Fruit fly (Drosophila melanogaster): Measurements from ENCODE around the gene CG9886.

Gene CG9886

DNA sequence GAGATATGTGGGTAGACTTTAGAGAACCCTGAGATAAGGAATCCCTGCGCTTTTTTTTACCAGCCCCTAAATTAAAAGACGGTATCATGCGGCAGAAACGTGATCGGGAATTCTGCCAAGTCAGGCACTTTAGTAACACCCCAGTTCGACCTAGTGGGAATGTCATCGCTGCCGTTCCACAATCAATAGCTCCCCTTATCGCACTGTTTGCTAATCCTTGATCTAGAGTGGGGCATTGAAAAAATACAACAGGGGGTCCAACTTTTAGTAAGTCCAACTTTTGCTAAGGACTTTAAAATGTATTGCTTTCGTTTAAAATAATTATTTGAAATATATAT, 48.5 kb upstream of the CG9886 start:
- TF ChIP-seq Dif (GFP tag; optimal IDR thresholded peaks at IDR 0.05; ENCODE audit: partially characterized antibody) (no peak), CrebA (GFP tag; optimal IDR thresholded peaks at IDR 0.05; ENCODE audit: borderline replicate concordance) (no peak), Hr83 (GFP tag; optimal IDR thresholded peaks at IDR 0.05; ENCODE audit: poor library complexity, severe bottlenecking) (no peak), dsf (GFP tag; optimal IDR thresholded peaks at IDR 0.05; ENCODE audit: borderline replicate concordance) (no peak), dl (GFP tag; optimal IDR thresholded peaks at IDR 0.05; ENCODE audit: insufficient read depth in 1 of 2, partially characterized antibody in 2 of 2) (no peak), Hnf4 (GFP tag; optimal IDR thresholded peaks at IDR 0.05) (no peak), HLH106 (tag; optimal IDR thresholded peaks at IDR 0.05) (no peak), fru (GFP tag; optimal IDR thresholded peaks at IDR 0.05) (no peak), usp (GFP tag; optimal IDR thresholded peaks at IDR 0.05) (no peak), N (GFP tag; optimal IDR thresholded peaks at IDR 0.05) (no peak), h (GFP tag; optimal IDR thresholded peaks at IDR 0.05) (no peak), foxo (GFP tag; optimal IDR thresholded peaks at IDR 0.05) (no peak), Abd-B (GFP tag; optimal IDR thresholded peaks at IDR 0.05) (no peak), OdsH (GFP tag; optimal IDR thresholded peaks at IDR 0.05) (no peak), psq (GFP tag; optimal IDR thresholded peaks at IDR 0.05) (no peak), dmrt93B (GFP tag; optimal IDR thresholded peaks at IDR 0.05) (no peak), Vsx2 (GFP tag; optimal IDR thresholded peaks at IDR 0.05; ENCODE audit: partially characterized antibody) (no peak), Hr78 (GFP tag; optimal IDR thresholded peaks at IDR 0.05) (no peak), brk (GFP tag; optimal IDR thresholded peaks at IDR 0.05) (no peak), jim (GFP tag; optimal IDR thresholded peaks at IDR 0.05) (no peak)

DNA sequence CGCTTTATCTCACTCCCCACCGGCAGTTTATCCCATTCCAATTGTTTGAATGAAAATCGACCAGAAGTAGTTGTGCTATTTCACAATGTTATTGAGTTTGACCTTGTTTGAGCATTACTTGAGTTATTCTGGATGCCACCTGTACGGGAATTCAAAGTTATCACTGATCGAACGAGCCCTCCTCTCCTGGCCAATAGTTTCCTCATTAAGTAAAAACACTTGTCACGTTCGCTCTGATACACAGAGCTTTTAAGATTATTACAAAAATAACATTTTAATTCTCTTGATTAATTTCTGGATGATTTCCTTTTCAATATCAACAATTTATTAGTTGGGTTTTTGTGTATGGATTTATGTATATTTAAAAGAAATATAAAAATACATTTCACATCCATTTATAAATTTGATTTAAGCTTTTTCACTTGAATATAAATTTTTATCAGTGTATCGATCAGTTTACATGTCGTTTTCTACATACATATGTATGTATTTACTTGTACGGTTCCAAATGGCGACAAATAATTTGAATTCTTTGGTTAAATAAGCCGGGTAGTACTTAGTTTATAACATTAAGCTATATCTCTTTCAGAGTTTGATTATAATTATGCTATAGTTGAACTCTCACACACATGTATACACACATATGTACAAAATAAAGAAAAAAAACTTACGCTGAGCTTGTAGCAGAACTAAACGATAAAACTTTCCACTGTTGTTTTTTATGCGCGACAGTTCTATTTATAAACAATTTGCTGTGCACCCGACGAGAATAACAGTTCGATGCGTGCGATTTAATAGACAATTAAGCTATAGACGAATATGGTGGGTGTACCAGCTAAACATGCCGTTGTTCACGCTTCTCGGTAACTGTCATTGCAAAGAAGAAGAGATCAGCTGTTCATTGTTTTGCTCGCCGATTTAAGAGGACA, 46.5 kb upstream of the CG9886 start, which contains the start of the genes CG3609 and CG15390:
Gene CG3609 (minus strand): TSS at position 810 of the 929 bp plus-strand sequence.
Gene CG15390 (plus strand): TSS at position 896 of the 929 bp plus-strand sequence.
- TF ChIP-seq h (GFP tag; optimal IDR thresholded peaks at IDR 0.05) (peak; percentile 91), Mio (GFP tag; optimal IDR thresholded peaks at IDR 0.05) (peak; percentile 62), Jra (GFP tag; optimal IDR thresholded peaks at IDR 0.05) (peak; percentile 88), ey (GFP tag; optimal IDR thresholded peaks at IDR 0.05) (peak; percentile 89), fru (GFP tag; optimal IDR thresholded peaks at IDR 0.05) (peak; percentile 84), CG9705 (GFP tag; optimal IDR thresholded peaks at IDR 0.05) (peak; percentile 49), Hr83 (GFP tag; optimal IDR thresholded peaks at IDR 0.05; ENCODE audit: poor library complexity, severe bottlenecking) (peak; percentile 98), Rel (GFP tag; optimal IDR thresholded peaks at IDR 0.05) (peak; percentile 37), Rel (tag; optimal IDR thresholded peaks at IDR 0.05) (peak; percentile 61), dmrt93B (GFP tag; optimal IDR thresholded peaks at IDR 0.05) (peak; percentile 34), sage (GFP tag; optimal IDR thresholded peaks at IDR 0.05) (peak; percentile 80), rgr (GFP tag; optimal IDR thresholded peaks at IDR 0.05) (peak; percentile 90), Dfd (GFP tag; optimal IDR thresholded peaks at IDR 0.05) (no peak), woc (GFP tag; optimal IDR thresholded peaks at IDR 0.05) (peak; percentile 95), Dif (GFP tag; optimal IDR thresholded peaks at IDR 0.05; ENCODE audit: partially characterized antibody) (no peak), lola (GFP tag; optimal IDR thresholded peaks at IDR 0.05) (no peak), HLH106 (tag; optimal IDR thresholded peaks at IDR 0.05) (peak; percentile 76), br (GFP tag; optimal IDR thresholded peaks at IDR 0.05) (peak; percentile 93), OdsH (GFP tag; optimal IDR thresholded peaks at IDR 0.05) (peak; percentile 86), foxo (GFP tag; optimal IDR thresholded peaks at IDR 0.05) (peak; percentile 42 to 95), jim (GFP tag; optimal IDR thresholded peaks at IDR 0.05) (peak; percentile 77), dsf (GFP tag; optimal IDR thresholded peaks at IDR 0.05; ENCODE audit: borderline replicate concordance) (peak; percentile 66), Abd-B (GFP tag; optimal IDR thresholded peaks at IDR 0.05) (no peak), CrebA (GFP tag; optimal IDR thresholded peaks at IDR 0.05; ENCODE audit: borderline replicate concordance) (no peak), brk (GFP tag; optimal IDR thresholded peaks at IDR 0.05) (peak; percentile 59), Myc (optimal IDR thresholded peaks at IDR 0.05) (peak; percentile 14), tai (GFP tag; optimal IDR thresholded peaks at IDR 0.05) (no peak), dl (GFP tag; optimal IDR thresholded peaks at IDR 0.05; ENCODE audit: insufficient read depth in 1 of 2, partially characterized antibody in 2 of 2) (no peak), GATAd (GFP tag; optimal IDR thresholded peaks at IDR 0.05) (peak; percentile 40), CG32264 (GFP tag; optimal IDR thresholded peaks at IDR 0.05) (peak; percentile 51), Sp1 (GFP tag; optimal IDR thresholded peaks at IDR 0.05) (peak; percentile 78), usp (GFP tag; optimal IDR thresholded peaks at IDR 0.05) (no peak), N (GFP tag; optimal IDR thresholded peaks at IDR 0.05) (no peak), Hnf4 (GFP tag; optimal IDR thresholded peaks at IDR 0.05) (peak; percentile 94), sv (GFP tag; optimal IDR thresholded peaks at IDR 0.05) (peak; percentile 83), psq (GFP tag; optimal IDR thresholded peaks at IDR 0.05) (peak; percentile 71)

All from whole organism, wandering third instar larva.